Fruit fly (Drosophila melanogaster) whole organism, embryonic: ENCODE results near the gene kraken.
A peak's percentile ranks its signal among the peaks of the same experiment; 100 is the strongest.

Experiments
- Ada2b ChIP-seq: fragments of 200-800 bp; sonication (Bioruptor generic); IDR thresholded peaks from 2 replicates; pipeline ENCODE4 v1.3.6; 2022; ENCODE audit warnings: missing biosample characterization, missing genetic modification characterization
- Aef1 ChIP-seq: fragments of 200-800 bp; sonication (Bioruptor generic); IDR thresholded peaks from 3 replicates; pipeline ENCODE4 v1.3.6; 2022; ENCODE audit warnings: missing biosample characterization, missing genetic modification characterization
- Asciz ChIP-seq: fragments of 200-800 bp; sonication (Bioruptor generic); optimal IDR thresholded peaks from 2 replicates; lab custom pipeline; 2017; ENCODE audit warnings: missing biosample characterization, mild to moderate bottlenecking, missing genetic modification characterization, missing genetic modification reagents
- CG10209 ChIP-seq: fragments of 200-800 bp; sonication (Bioruptor generic); optimal IDR thresholded peaks from 3 replicates; lab custom pipeline; 2017; ENCODE audit warnings: missing biosample characterization, mild to moderate bottlenecking, missing genetic modification characterization, missing genetic modification reagents
- CG10959 ChIP-seq: fragments of 200-800 bp; sonication (Bioruptor generic); IDR thresholded peaks from 2 replicates; pipeline ENCODE4 v1.3.6; 2022; ENCODE audit warnings: missing biosample characterization, missing genetic modification characterization
- CG10979 ChIP-seq: fragments of 200-800 bp; sonication (Bioruptor generic); optimal IDR thresholded peaks from 2 replicates; lab custom pipeline; 2018; ENCODE audit warnings: missing biosample characterization, mild to moderate bottlenecking, missing genetic modification characterization, moderate library complexity
- CG1529 ChIP-seq: fragments of 200-800 bp; sonication (Bioruptor generic); optimal IDR thresholded peaks from 3 replicates; lab custom pipeline; 2018; ENCODE audit warnings: missing biosample characterization, missing genetic modification characterization
- CG1647 ChIP-seq: fragments of 200-800 bp; sonication (Bioruptor generic); optimal IDR thresholded peaks from 3 replicates; lab custom pipeline; 2016; ENCODE audit warnings: missing biosample characterization, missing genetic modification characterization
- CG18262 ChIP-seq: fragments of 200-800 bp; optimal IDR thresholded peaks from 3 replicates; lab custom pipeline; 2019; ENCODE audit warnings: missing biosample characterization, mild to moderate bottlenecking, missing genetic modification characterization, moderate library complexity
- CG30431 ChIP-seq: fragments of 200-800 bp; sonication (Bioruptor generic); optimal IDR thresholded peaks from 2 replicates; lab custom pipeline; 2017; ENCODE audit warnings: missing biosample characterization, missing genetic modification characterization
- CG31365 ChIP-seq: fragments of 200-800 bp; sonication (Bioruptor generic); optimal IDR thresholded peaks from 2 replicates; lab custom pipeline; 2018; ENCODE audit warnings: missing biosample characterization, mild to moderate bottlenecking, missing genetic modification characterization
- CG32767 ChIP-seq: fragments of 200-800 bp; sonication (Bioruptor generic); IDR thresholded peaks from 2 replicates; pipeline ENCODE4 v1.3.6; 2022; ENCODE audit warnings: missing biosample characterization, missing genetic modification characterization
- CG34224 ChIP-seq: fragments of 200-800 bp; sonication (Bioruptor generic); IDR thresholded peaks from 3 replicates; pipeline ENCODE4 v1.3.6; 2022; ENCODE audit warnings: missing biosample characterization, missing genetic modification characterization; ENCODE audit not compliant: partially characterized antibody
- CG34376 ChIP-seq: fragments of 200-800 bp; sonication (Bioruptor generic); optimal IDR thresholded peaks from 2 replicates; lab custom pipeline; 2018; ENCODE audit warnings: missing biosample characterization, mild to moderate bottlenecking, missing genetic modification characterization
- CG3995 ChIP-seq: fragments of 200-800 bp; sonication (Bioruptor generic); optimal IDR thresholded peaks from 3 replicates; lab custom pipeline; 2016; ENCODE audit warnings: missing biosample characterization, missing genetic modification characterization
- CG4404 ChIP-seq: fragments of 200-800 bp; sonication (Bioruptor generic); IDR thresholded peaks from 2 replicates; pipeline ENCODE4 v1.3.6; 2022; ENCODE audit warnings: missing biosample characterization, missing genetic modification characterization
- CG4424 ChIP-seq: fragments of 200-800 bp; sonication (Bioruptor generic); optimal IDR thresholded peaks from 3 replicates; lab custom pipeline; 2016; ENCODE audit warnings: missing biosample characterization, missing genetic modification characterization
- CG6854 ChIP-seq: fragments of 200-800 bp; sonication (Bioruptor generic); optimal IDR thresholded peaks from 3 replicates; lab custom pipeline; 2017; ENCODE audit warnings: missing biosample characterization, mild to moderate bottlenecking, missing genetic modification characterization
- CG7271 ChIP-seq: fragments of 200-800 bp; sonication (Bioruptor generic); optimal IDR thresholded peaks from 2 replicates; lab custom pipeline; 2018; ENCODE audit warnings: missing biosample characterization, mild to moderate bottlenecking, missing genetic modification characterization, moderate library complexity
- CG8388 ChIP-seq: fragments of 200-800 bp; sonication (Bioruptor generic); optimal IDR thresholded peaks from 2 replicates; lab custom pipeline; 2019; ENCODE audit warnings: missing biosample characterization, mild to moderate bottlenecking, missing genetic modification characterization, moderate library complexity
- CG9215 ChIP-seq: fragments of 200-800 bp; sonication (Bioruptor generic); IDR thresholded peaks from 2 replicates; pipeline ENCODE4 v1.3.6; 2022; ENCODE audit warnings: missing biosample characterization, missing genetic modification characterization
- CG9437 ChIP-seq: fragments of 200-800 bp; sonication (Bioruptor generic); optimal IDR thresholded peaks from 2 replicates; lab custom pipeline; 2018; ENCODE audit warnings: missing biosample characterization, mild to moderate bottlenecking, missing genetic modification characterization
- CG9817 ChIP-seq: fragments of 200-800 bp; sonication (Bioruptor generic); optimal IDR thresholded peaks from 2 replicates; lab custom pipeline; 2018; ENCODE audit warnings: missing biosample characterization, mild to moderate bottlenecking, missing genetic modification characterization, moderate library complexity
- Dad ChIP-seq: fragments of 200-800 bp; sonication (Bioruptor generic); optimal IDR thresholded peaks from 3 replicates; lab custom pipeline; 2016; ENCODE audit warnings: missing biosample characterization, missing genetic modification characterization
- Dek ChIP-seq: fragments of 200-800 bp; sonication (Bioruptor generic); optimal IDR thresholded peaks from 3 replicates; lab custom pipeline; 2019; ENCODE audit warnings: missing biosample characterization, mild to moderate bottlenecking, missing genetic modification characterization, moderate library complexity
- Dfd ChIP-seq, 2 experiments: fragments of >200 bp; optimal IDR thresholded peaks; 2 replicates each; lab custom pipeline; 2017; ENCODE audit warnings: missing biosample characterization in 2 of 2, missing genetic modification characterization in 2 of 2
- ERR ChIP-seq: fragments of 200-800 bp; sonication (Bioruptor generic); optimal IDR thresholded peaks from 2 replicates; lab custom pipeline; 2016; ENCODE audit warnings: missing biosample characterization, missing genetic modification characterization
- Ets97D ChIP-seq: fragments of 200-800 bp; sonication (Bioruptor generic); optimal IDR thresholded peaks from 3 replicates; lab custom pipeline; 2016; ENCODE audit warnings: missing biosample characterization, missing genetic modification characterization
- GATAe ChIP-seq: fragments of 200-800 bp; sonication (Bioruptor generic); conservative IDR thresholded peaks from 2 replicates; pipeline ENCODE4 v1.3.6; 2022; ENCODE audit warnings: missing biosample characterization, missing genetic modification characterization
- HmgD ChIP-seq: fragments of 200-800 bp; sonication (Bioruptor generic); optimal IDR thresholded peaks from 3 replicates; lab custom pipeline; 2016; ENCODE audit warnings: missing biosample characterization, missing genetic modification characterization
- Jarid2 ChIP-seq: fragments of 200-800 bp; sonication (Bioruptor generic); optimal IDR thresholded peaks from 3 replicates; lab custom pipeline; 2017; ENCODE audit warnings: mild to moderate bottlenecking, missing biosample characterization, missing genetic modification reagents, missing genetic modification characterization
- Mes4 ChIP-seq: fragments of 200-800 bp; sonication (Bioruptor generic); optimal IDR thresholded peaks from 2 replicates; lab custom pipeline; 2016; ENCODE audit warnings: missing biosample characterization, missing genetic modification characterization
- Nf-YB ChIP-seq: fragments of 200-800 bp; sonication (Bioruptor generic); optimal IDR thresholded peaks from 3 replicates; lab custom pipeline; 2019; ENCODE audit warnings: missing biosample characterization, mild to moderate bottlenecking, missing genetic modification characterization, moderate library complexity
- TFAM ChIP-seq: fragments of 200-800 bp; sonication (Bioruptor generic); optimal IDR thresholded peaks from 2 replicates; lab custom pipeline; 2017; ENCODE audit warnings: missing biosample characterization, missing genetic modification characterization, inconsistent platforms
- Taf1 ChIP-seq: fragments of 200-800 bp; sonication (Bioruptor generic); IDR thresholded peaks from 2 replicates; pipeline ENCODE4 v1.3.6; 2022; ENCODE audit warnings: missing biosample characterization, missing genetic modification characterization
- Trl ChIP-seq, 3 experiments: fragments of >200 bp in 2 of 3; fragments of 200-800 bp in 1 of 3; sonication (Bioruptor generic) in 1 of 3; optimal IDR thresholded peaks; 2 replicates in 1 of 3; 3 replicates in 2 of 3; lab custom pipeline; 2016 to 2017; ENCODE audit warnings: missing biosample characterization in 1 of 3, missing genetic modification characterization in 1 of 3
- ash1 ChIP-seq: fragments of 200-800 bp; sonication (Bioruptor generic); optimal IDR thresholded peaks from 2 replicates; lab custom pipeline; 2018; ENCODE audit warnings: missing biosample characterization, mild to moderate bottlenecking, missing genetic modification characterization
- bcd ChIP-seq: fragments of 200-800 bp; sonication (Bioruptor generic); optimal IDR thresholded peaks from 2 replicates; lab custom pipeline; 2017; ENCODE audit warnings: missing biosample characterization, mild to moderate bottlenecking, missing genetic modification characterization
- cad ChIP-seq: fragments of >200 bp; optimal IDR thresholded peaks from 2 replicates; lab custom pipeline; 2017; ENCODE audit warnings: missing biosample characterization, missing genetic modification characterization
- chif ChIP-seq, 2 experiments: fragments of 200-800 bp; sonication (Bioruptor generic); optimal IDR thresholded peaks; 3 replicates each; lab custom pipeline; 2016; ENCODE audit warnings: missing biosample characterization in 2 of 2, missing genetic modification characterization in 2 of 2
- cwo ChIP-seq: fragments of 200-800 bp; sonication (Bioruptor generic); optimal IDR thresholded peaks from 3 replicates; lab custom pipeline; 2017; ENCODE audit warnings: missing biosample characterization, missing genetic modification characterization, mild to moderate bottlenecking, moderate library complexity, missing genetic modification reagents
- fd96Cb ChIP-seq: fragments of 200-800 bp; sonication (Bioruptor generic); optimal IDR thresholded peaks from 2 replicates; lab custom pipeline; 2018; ENCODE audit warnings: missing biosample characterization, mild to moderate bottlenecking, missing genetic modification characterization, moderate library complexity
- gcm ChIP-seq: fragments of 200-800 bp; sonication (Bioruptor generic); optimal IDR thresholded peaks from 2 replicates; lab custom pipeline; 2019; ENCODE audit warnings: missing biosample characterization, mild to moderate bottlenecking, missing genetic modification characterization, moderate library complexity
- kah ChIP-seq: fragments of 200-800 bp; sonication (Bioruptor generic); optimal IDR thresholded peaks from 2 replicates; lab custom pipeline; 2018; ENCODE audit warnings: missing biosample characterization, mild to moderate bottlenecking, missing genetic modification characterization
- lbe ChIP-seq: fragments of 200-800 bp; sonication (Bioruptor generic); optimal IDR thresholded peaks from 2 replicates; lab custom pipeline; 2016; ENCODE audit warnings: missing biosample characterization, mild to moderate bottlenecking, missing genetic modification characterization
- nmo ChIP-seq: fragments of 200-800 bp; sonication (Bioruptor generic); optimal IDR thresholded peaks from 2 replicates; lab custom pipeline; 2018; ENCODE audit warnings: missing biosample characterization, mild to moderate bottlenecking, missing genetic modification characterization, moderate library complexity
- pros ChIP-seq: fragments of 200-800 bp; sonication (Bioruptor generic); optimal IDR thresholded peaks from 3 replicates; lab custom pipeline; 2019; ENCODE audit warnings: missing biosample characterization, mild to moderate bottlenecking, missing genetic modification characterization, moderate library complexity
- seq ChIP-seq: fragments of 200-800 bp; sonication (Bioruptor generic); IDR thresholded peaks from 2 replicates; pipeline ENCODE4 v1.3.6; 2022; ENCODE audit warnings: missing biosample characterization, missing genetic modification characterization
- sim ChIP-seq: fragments of 200-800 bp; sonication (Bioruptor generic); IDR thresholded peaks from 2 replicates; pipeline ENCODE4 v1.3.6; 2022; ENCODE audit warnings: missing biosample characterization, missing genetic modification characterization
- trh ChIP-seq: fragments of 200-800 bp; sonication (Bioruptor generic); optimal IDR thresholded peaks from 2 replicates; lab custom pipeline; 2016; ENCODE audit warnings: missing biosample characterization, missing genetic modification characterization
- z ChIP-seq: fragments of 200-800 bp; sonication (Bioruptor generic); IDR thresholded peaks from 3 replicates; pipeline ENCODE4 v1.3.6; 2022; ENCODE audit warnings: missing biosample characterization, missing genetic modification characterization

Gene kraken

DNA sequence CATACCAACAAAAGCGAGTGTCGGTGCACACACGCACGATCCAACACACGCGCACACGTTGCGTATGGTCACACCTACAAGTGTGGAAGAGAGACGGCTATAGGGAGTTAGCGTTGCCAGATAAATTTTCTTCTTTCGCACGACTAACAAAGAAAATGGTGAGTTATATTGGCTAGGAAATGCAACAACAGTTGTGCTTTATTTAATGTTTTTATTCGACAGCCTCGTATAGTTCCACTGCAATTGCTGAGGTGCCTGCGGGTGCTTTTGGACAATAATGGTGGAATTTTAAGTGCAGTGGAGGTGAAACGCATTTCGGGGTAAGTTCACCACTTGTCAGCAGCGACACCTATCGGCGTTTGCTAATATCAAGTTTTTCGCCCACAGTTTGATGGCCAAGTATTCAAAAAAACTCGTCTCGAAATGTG, 18.9 kb downstream of the kraken start (continued):
- TF ChIP-seq CG34224 (GFP tag; lab: Robert Waterston, UW) (no peak), CG10959 (GFP tag; lab: Robert Waterston, UW) (no peak), lbe (GFP tag; lab: Kevin White, UChicago) (no peak), chif (GFP tag; optimal IDR thresholded peaks at IDR 0.05; lab: Kevin White, UChicago) (no peak), GATAe (GFP tag; lab: Robert Waterston, UW) (no peak), HmgD (peak; percentile 51), CG6854 (GFP tag; lab: Kevin White, UChicago) (no peak), cad (GFP tag; lab: Kevin White, UChicago) (no peak), sim (GFP tag; lab: Robert Waterston, UW) (no peak), CG9817 (tag; lab: Kevin White, UChicago) (no peak), Ets97D (GFP tag; lab: Kevin White, UChicago) (peak; percentile 12), Ada2b (GFP tag; lab: Robert Waterston, UW) (no peak), CG1647 (GFP tag; lab: Kevin White, UChicago) (no peak), CG4424 (no peak), CG31365 (no peak), pros (GFP tag; lab: Kevin White, UChicago) (no peak), Jarid2 (GFP tag; lab: Kevin White, UChicago) (no peak), ERR (GFP tag; lab: Kevin White, UChicago) (peak; percentile 30), fd96Cb (tag; lab: Kevin White, UChicago) (no peak), ash1 (GFP tag; lab: Kevin White, UChicago) (no peak), Taf1 (GFP tag; lab: Robert Waterston, UW) (peak; percentile 30; the same call in 1 of the 2 replicates), gcm (no peak), bcd (GFP tag; lab: Kevin White, UChicago) (no peak), CG7271 (tag; lab: Kevin White, UChicago) (no peak), kah (GFP tag; lab: Kevin White, UChicago) (no peak), nmo (GFP tag; lab: Kevin White, UChicago) (peak; percentile 25), CG10209 (GFP tag; lab: Kevin White, UChicago) (no peak), CG10979 (tag; lab: Kevin White, UChicago) (no peak), CG4404 (no peak), CG1529 (GFP tag; lab: Kevin White, UChicago) (no peak), seq (GFP tag; lab: Robert Waterston, UW) (no peak), z (GFP tag; lab: Robert Waterston, UW) (no peak), CG9437 (GFP tag; lab: Kevin White, UChicago) (no peak), CG8388 (GFP tag; lab: Kevin White, UChicago) (peak; percentile 22), trh (GFP tag; lab: Kevin White, UChicago) (no peak), TFAM (no peak), Asciz (GFP tag; lab: Kevin White, UChicago) (no peak), Trl (optimal IDR thresholded peaks at IDR 0.05; lab: Kevin White, UChicago) (no peak), Trl (GFP tag; optimal IDR thresholded peaks at IDR 0.05; lab: Kevin White, UChicago) (no peak), Dfd (GFP tag; optimal IDR thresholded peaks at IDR 0.05; lab: Kevin White, UChicago) (no peak), Dek (tag; lab: Kevin White, UChicago) (no peak), CG3995 (GFP tag; lab: Kevin White, UChicago) (no peak), Dad (GFP tag; lab: Kevin White, UChicago) (no peak), Aef1 (GFP tag; lab: Robert Waterston, UW) (no peak), CG18262 (tag; lab: Kevin White, UChicago) (no peak), cwo (GFP tag; lab: Kevin White, UChicago) (no peak), CG34376 (GFP tag; lab: Kevin White, UChicago) (no peak), Mes4 (GFP tag; lab: Kevin White, UChicago) (no peak), CG9215 (GFP tag; lab: Robert Waterston, UW) (no peak), CG30431 (GFP tag; lab: Kevin White, UChicago) (no peak), Nf-YB (GFP tag; lab: Kevin White, UChicago) (no peak), CG32767 (GFP tag; lab: Robert Waterston, UW) (peak; percentile 62; the same call in 1 of the 2 replicates)
